Fruit fly (Drosophila melanogaster) whole organism, adult: ENCODE results near the gene CG15539.

Experiments used
- CG11617 ChIP-seq: fragments of 200-800 bp; sonication (Bioruptor generic); optimal IDR thresholded peaks from 2 replicates; lab custom pipeline; 2017; ENCODE audit warnings: mild to moderate bottlenecking, missing biosample characterization, missing genetic modification reagents, missing genetic modification characterization
- CG12768 ChIP-seq: fragments of 200-800 bp; sonication (Bioruptor generic); optimal IDR thresholded peaks from 2 replicates; lab custom pipeline; 2017; ENCODE audit warnings: missing biosample characterization, missing genetic modification characterization, mild to moderate bottlenecking, moderate library complexity, missing genetic modification reagents
- CG14711 ChIP-seq: fragments of 200-800 bp; sonication (Bioruptor generic); optimal IDR thresholded peaks from 2 replicates; lab custom pipeline; 2018; ENCODE audit warnings: missing biosample characterization, mild to moderate bottlenecking, missing genetic modification characterization, moderate library complexity
- CG1620 ChIP-seq: fragments of 200-800 bp; sonication (Bioruptor generic); optimal IDR thresholded peaks from 2 replicates; lab custom pipeline; 2016; ENCODE audit warnings: missing biosample characterization, missing genetic modification characterization
- CG33017 ChIP-seq: fragments of 200-800 bp; sonication (Bioruptor generic); optimal IDR thresholded peaks from 2 replicates; lab custom pipeline; 2018; ENCODE audit warnings: missing biosample characterization, mild to moderate bottlenecking, missing genetic modification characterization, moderate library complexity
- CG5204 ChIP-seq: fragments of 200-800 bp; sonication (Bioruptor generic); optimal IDR thresholded peaks from 2 replicates; lab custom pipeline; 2016; ENCODE audit warnings: missing biosample characterization, missing genetic modification characterization
- CG7045 ChIP-seq: fragments of 200-800 bp; sonication (Bioruptor generic); optimal IDR thresholded peaks from 2 replicates; lab custom pipeline; 2017; ENCODE audit warnings: missing biosample characterization, mild to moderate bottlenecking, missing genetic modification characterization
- CG7101 ChIP-seq: fragments of 200-800 bp; sonication (Bioruptor generic); optimal IDR thresholded peaks from 2 replicates; lab custom pipeline; 2018; ENCODE audit warnings: missing biosample characterization, mild to moderate bottlenecking, missing genetic modification characterization, moderate library complexity
- Clk ChIP-seq: fragments of 200-800 bp; sonication (Bioruptor generic); optimal IDR thresholded peaks from 2 replicates; lab custom pipeline; 2017; ENCODE audit warnings: missing biosample characterization, missing genetic modification characterization
- Crg-1 ChIP-seq: fragments of 200-800 bp; sonication (Bioruptor generic); optimal IDR thresholded peaks from 2 replicates; lab custom pipeline; 2016; ENCODE audit warnings: missing biosample characterization, missing genetic modification characterization
- Hr96 ChIP-seq: fragments of 200-800 bp; sonication (Bioruptor generic); optimal IDR thresholded peaks from 2 replicates; lab custom pipeline; 2016; ENCODE audit warnings: missing biosample characterization, missing genetic modification characterization
- Mnt ChIP-seq: fragments of 200-800 bp; sonication (Bioruptor generic); optimal IDR thresholded peaks from 2 replicates; lab custom pipeline; 2016; ENCODE audit warnings: missing biosample characterization, mild to moderate bottlenecking, missing genetic modification characterization
- bab1 ChIP-seq: fragments of 200-800 bp; sonication (Bioruptor generic); optimal IDR thresholded peaks from 3 replicates; lab custom pipeline; 2019; ENCODE audit warnings: missing biosample characterization, mild to moderate bottlenecking, missing genetic modification characterization, moderate library complexity
- cic ChIP-seq: fragments of 200-800 bp; sonication (Bioruptor generic); optimal IDR thresholded peaks from 2 replicates; lab custom pipeline; 2017; ENCODE audit warnings: missing biosample characterization, mild to moderate bottlenecking, missing genetic modification characterization, moderate library complexity
- cnc ChIP-seq, 2 experiments: fragments of >200 bp; optimal IDR thresholded peaks; 2 replicates each; lab custom pipeline; 2017
- kay ChIP-seq: fragments of 200-800 bp; sonication (Bioruptor generic); peaks from one replicate; lab custom pipeline; 2016; ENCODE audit warnings: missing biosample characterization, missing genetic modification characterization, borderline replicate concordance
- ovo ChIP-seq: fragments of 200-800 bp; sonication (Bioruptor generic); optimal IDR thresholded peaks from 2 replicates; lab custom pipeline; 2016; ENCODE audit warnings: missing biosample characterization, missing genetic modification characterization
- pad ChIP-seq: fragments of 200-800 bp; sonication (Bioruptor generic); optimal IDR thresholded peaks from 3 replicates; lab custom pipeline; 2017; ENCODE audit warnings: missing biosample characterization, missing genetic modification characterization, mild to moderate bottlenecking, moderate library complexity, missing genetic modification reagents
- tj ChIP-seq: fragments of 200-800 bp; sonication (Bioruptor generic); optimal IDR thresholded peaks from 3 replicates; lab custom pipeline; 2017; ENCODE audit warnings: missing biosample characterization, mild to moderate bottlenecking, missing genetic modification characterization, moderate library complexity
- toe ChIP-seq: fragments of 200-800 bp; sonication (Bioruptor generic); optimal IDR thresholded peaks from 2 replicates; lab custom pipeline; 2016; ENCODE audit warnings: missing biosample characterization, missing genetic modification characterization

CG15539 gene

DNA sequence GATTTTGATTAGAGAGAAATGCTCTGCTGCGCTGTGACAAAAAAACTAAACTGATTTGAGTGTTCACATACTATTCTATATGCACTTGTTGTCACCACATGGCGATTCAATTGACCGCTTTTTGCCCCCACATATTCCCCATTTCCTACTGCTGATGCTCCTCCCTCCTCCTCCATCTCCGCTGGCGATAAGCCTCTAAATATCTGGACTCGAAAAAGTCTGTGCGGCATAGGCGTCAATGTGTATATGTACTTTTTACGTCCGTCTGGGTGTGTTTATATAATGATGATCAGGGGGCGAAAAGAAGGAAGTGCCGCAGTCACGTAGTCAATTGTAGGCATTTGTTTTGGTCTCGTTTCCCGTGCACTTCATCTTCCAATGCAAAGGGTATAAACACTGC is 39.3 kb upstream of the CG15539 start:
- TF ChIP-seq cic (GFP tag; lab: Kevin White, UChicago) (peak; percentile 76), Mnt (GFP tag; lab: Kevin White, UChicago) (peak; percentile 14), CG1620 (GFP tag; lab: Kevin White, UChicago) (no peak), CG7045 (GFP tag; lab: Kevin White, UChicago) (no peak), bab1 (GFP tag; lab: Kevin White, UChicago) (no peak), CG12768 (GFP tag; lab: Kevin White, UChicago) (peak; percentile 54)

DNA sequence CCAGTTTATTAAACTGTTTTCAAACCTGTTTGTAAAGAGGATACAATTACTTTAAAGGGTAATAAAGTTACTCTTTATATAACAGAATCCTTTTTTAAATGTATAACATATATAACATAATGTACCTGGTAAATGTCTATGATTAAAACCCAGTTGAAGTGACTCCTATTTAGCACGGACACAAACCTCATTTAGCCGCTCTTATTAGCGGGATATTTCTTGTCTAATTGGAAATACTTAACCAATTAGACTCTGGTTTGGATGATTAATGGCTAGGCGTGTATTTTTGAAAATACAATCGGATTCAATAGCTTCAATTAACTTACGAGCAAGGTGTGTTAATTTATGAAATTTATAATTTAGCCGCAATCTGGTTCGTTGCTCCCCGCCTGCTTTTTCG is 38.7 kb upstream of the CG15539 start:
- no peak for TF ChIP-seq ovo (GFP tag; lab: Kevin White, UChicago)
- no peak for TF ChIP-seq CG12768 (GFP tag; lab: Kevin White, UChicago)
- no peak for TF ChIP-seq CG14711
- TF ChIP-seq CG7045 (GFP tag; lab: Kevin White, UChicago), result no peak
- no peak for TF ChIP-seq Crg-1 (GFP tag; lab: Kevin White, UChicago)
- no peak for TF ChIP-seq CG7101 (tag; lab: Kevin White, UChicago)
- no peak for TF ChIP-seq tj (GFP tag; lab: Kevin White, UChicago)
- no peak for TF ChIP-seq CG11617
- TF ChIP-seq CG1620 (GFP tag; lab: Kevin White, UChicago), result no peak
- no peak for TF ChIP-seq Clk (GFP tag; lab: Kevin White, UChicago)
- TF ChIP-seq Mnt (GFP tag; lab: Kevin White, UChicago), result no peak
- TF ChIP-seq CG5204 (GFP tag; lab: Kevin White, UChicago), result no peak
- TF ChIP-seq kay (GFP tag; lab: Kevin White, UChicago), result no peak
- TF ChIP-seq bab1 (GFP tag; lab: Kevin White, UChicago), result no peak
- no peak for TF ChIP-seq pad (GFP tag; lab: Kevin White, UChicago)
- no peak for TF ChIP-seq cic (GFP tag; lab: Kevin White, UChicago)

DNA sequence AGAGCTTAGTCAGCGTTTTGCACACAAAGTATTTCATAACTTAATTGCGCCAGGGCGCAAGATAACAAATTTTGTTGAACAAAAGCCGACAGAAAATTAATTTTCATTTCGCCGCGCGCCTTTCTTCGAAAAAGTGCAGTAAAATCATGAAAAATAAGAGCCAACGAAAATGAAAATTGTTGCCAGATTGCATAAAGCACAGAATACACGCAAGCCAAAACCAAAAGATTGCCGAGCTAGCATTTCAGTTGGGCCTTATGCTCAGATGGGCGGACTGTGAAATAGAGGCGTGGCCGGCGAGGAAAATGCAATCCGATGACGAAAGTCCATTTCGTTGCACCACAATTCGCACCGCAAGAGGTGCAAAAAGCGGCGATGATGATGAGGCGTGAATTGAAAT is 35.1 kb upstream of the CG15539 start:
- TF ChIP-seq tj (GFP tag; lab: Kevin White, UChicago) (peak; percentile 99), CG12768 (GFP tag; lab: Kevin White, UChicago) (no peak)

DNA sequence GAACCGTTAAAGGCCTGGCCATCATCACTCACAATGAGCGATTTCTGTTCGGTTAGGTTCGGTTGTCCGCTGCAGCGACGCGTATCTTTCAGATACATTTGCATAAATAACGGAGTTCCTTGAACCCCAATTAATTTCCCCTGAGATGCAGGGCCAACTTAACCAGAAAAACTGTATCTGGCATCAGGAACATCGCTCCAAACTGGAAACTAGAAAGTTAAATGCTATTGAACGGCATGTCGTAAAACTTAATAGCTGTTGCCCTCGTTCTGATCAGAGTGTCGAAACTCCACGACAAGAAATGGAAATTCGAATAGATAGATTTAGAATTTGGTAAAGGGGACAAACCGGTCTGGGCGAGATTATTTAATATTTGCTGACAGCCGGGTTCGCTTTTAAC is 33.5 kb upstream of the CG15539 start:
- TF ChIP-seq Crg-1 (GFP tag; lab: Kevin White, UChicago) (no peak), CG11617 (no peak), bab1 (GFP tag; lab: Kevin White, UChicago) (no peak), Mnt (GFP tag; lab: Kevin White, UChicago) (no peak), CG1620 (GFP tag; lab: Kevin White, UChicago) (no peak), CG12768 (GFP tag; lab: Kevin White, UChicago) (no peak), ovo (GFP tag; lab: Kevin White, UChicago) (no peak), CG7101 (tag; lab: Kevin White, UChicago) (no peak), toe (GFP tag; lab: Kevin White, UChicago) (no peak), CG14711 (no peak), CG5204 (GFP tag; lab: Kevin White, UChicago) (no peak), cnc (optimal IDR thresholded peaks at IDR 0.05; lab: Kevin White, UChicago) (no peak)

DNA sequence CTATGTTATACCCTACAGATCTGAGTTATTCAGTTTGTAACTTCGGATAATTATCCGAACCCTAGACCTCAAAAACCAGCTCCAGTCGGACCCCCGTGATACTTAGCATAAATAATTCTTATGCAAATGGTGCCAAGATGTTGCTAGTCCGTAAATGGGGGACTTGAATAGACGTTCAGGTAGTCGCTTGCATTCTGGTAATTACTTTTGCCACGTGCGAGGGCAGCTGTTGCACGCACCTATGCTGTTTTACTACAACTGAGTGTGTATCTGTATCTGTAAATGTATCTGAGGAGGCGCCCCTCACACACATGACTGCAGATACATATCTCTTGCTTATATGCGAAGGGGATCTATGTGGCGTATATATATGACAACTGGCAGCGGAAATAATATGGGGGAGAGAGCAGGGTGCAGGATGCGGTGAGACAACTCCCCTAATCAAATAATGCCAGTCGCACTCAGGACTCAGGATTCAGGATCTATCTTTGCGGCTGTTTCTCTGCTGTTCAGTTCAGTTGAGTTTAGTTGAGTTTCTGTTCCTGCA is 31.0 kb upstream of the CG15539 start:
- TF ChIP-seq CG5204 (GFP tag; lab: Kevin White, UChicago), result no peak
- no peak for TF ChIP-seq CG7045 (GFP tag; lab: Kevin White, UChicago)
- TF ChIP-seq ovo (GFP tag; lab: Kevin White, UChicago), result no peak
- TF ChIP-seq CG1620 (GFP tag; lab: Kevin White, UChicago), result no peak
- TF ChIP-seq Crg-1 (GFP tag; lab: Kevin White, UChicago), result no peak
- no peak for TF ChIP-seq cnc (optimal IDR thresholded peaks at IDR 0.05; lab: Kevin White, UChicago)
- TF ChIP-seq tj (GFP tag; lab: Kevin White, UChicago), result no peak
- no peak for TF ChIP-seq CG12768 (GFP tag; lab: Kevin White, UChicago)
- TF ChIP-seq CG14711, result no peak
- no peak for TF ChIP-seq Hr96
- TF ChIP-seq CG11617, result no peak
- no peak for TF ChIP-seq pad (GFP tag; lab: Kevin White, UChicago)
- TF ChIP-seq bab1 (GFP tag; lab: Kevin White, UChicago), result no peak
- no peak for TF ChIP-seq kay (GFP tag; lab: Kevin White, UChicago)
- no peak for TF ChIP-seq toe (GFP tag; lab: Kevin White, UChicago)
- TF ChIP-seq CG33017, result no peak
- no peak for TF ChIP-seq CG7101 (tag; lab: Kevin White, UChicago)
- TF ChIP-seq cic (GFP tag; lab: Kevin White, UChicago), result no peak

DNA sequence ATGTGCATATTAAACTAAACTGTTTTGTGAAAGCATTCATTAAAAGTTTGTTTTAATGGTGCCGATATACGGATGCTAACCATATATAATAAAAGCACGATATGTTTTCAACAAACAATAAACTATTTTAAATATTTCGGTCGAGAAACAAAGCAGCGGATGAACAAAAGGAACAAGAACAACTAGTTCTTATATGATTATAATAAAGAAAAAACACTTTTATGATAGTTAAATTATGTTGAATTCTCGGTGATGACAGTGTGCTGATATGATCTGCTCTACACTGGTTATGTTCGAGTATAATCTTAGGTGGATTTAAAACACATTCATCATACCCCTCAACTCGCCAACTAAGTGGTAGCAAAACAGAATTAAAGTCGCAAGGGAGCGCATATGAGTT is 29.9 kb upstream of the CG15539 start:
- TF ChIP-seq CG7101 (tag; lab: Kevin White, UChicago) (no peak), bab1 (GFP tag; lab: Kevin White, UChicago) (no peak), CG5204 (GFP tag; lab: Kevin White, UChicago) (no peak), kay (GFP tag; lab: Kevin White, UChicago) (no peak), Crg-1 (GFP tag; lab: Kevin White, UChicago) (no peak)

DNA sequence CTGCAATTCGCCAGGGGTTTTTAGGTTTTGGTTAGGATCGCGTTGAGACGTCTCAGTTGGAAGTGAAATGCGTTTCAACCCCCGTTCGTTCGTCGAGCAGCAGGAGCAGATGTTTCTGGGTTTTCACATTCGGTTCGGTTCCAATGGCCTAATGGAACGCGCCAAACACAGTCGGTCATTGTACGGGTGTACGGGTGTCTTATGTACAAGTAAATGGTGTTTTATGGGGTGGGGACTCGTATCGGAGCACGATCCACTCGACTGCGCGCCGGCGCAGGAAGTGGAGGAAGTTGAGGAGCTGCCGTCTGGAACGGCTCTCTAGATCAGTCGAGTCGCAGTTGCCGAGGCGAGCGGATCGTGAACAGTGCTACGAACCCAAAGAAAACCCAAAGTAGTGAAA is 29.4 kb upstream of the CG15539 start, which contains the start of gene spdo:
spdo (plus strand) TSS at position 318 of the 400 bp plus-strand sequence.
- TF ChIP-seq CG12768 (GFP tag; lab: Kevin White, UChicago) (no peak), CG7045 (GFP tag; lab: Kevin White, UChicago) (no peak), Hr96 (no peak), Clk (GFP tag; lab: Kevin White, UChicago) (no peak), CG5204 (GFP tag; lab: Kevin White, UChicago) (no peak), bab1 (GFP tag; lab: Kevin White, UChicago) (no peak), CG33017 (no peak), toe (GFP tag; lab: Kevin White, UChicago) (no peak)
